Fruit fly (Drosophila melanogaster) whole organism, embryonic: ENCODE results near the gene UQCR-C1.

Experiments
- CG11504 ChIP-seq: fragments of 200-800 bp; sonication (Bioruptor generic); optimal IDR thresholded peaks from 3 replicates; lab custom pipeline; 2019; ENCODE audit warnings: missing biosample characterization, mild to moderate bottlenecking, missing genetic modification characterization, moderate library complexity
- CG12769 ChIP-seq: fragments of 200-800 bp; sonication (Bioruptor generic); optimal IDR thresholded peaks from 2 replicates; lab custom pipeline; 2019; ENCODE audit warnings: missing biosample characterization, mild to moderate bottlenecking, missing genetic modification characterization, moderate library complexity
- CG13424 ChIP-seq: fragments of 200-800 bp; sonication (Bioruptor generic); optimal IDR thresholded peaks from 2 replicates; lab custom pipeline; 2019; ENCODE audit warnings: missing biosample characterization, mild to moderate bottlenecking, missing genetic modification characterization, moderate library complexity
- CG14965 ChIP-seq: fragments of 200-800 bp; sonication (Bioruptor generic); optimal IDR thresholded peaks from 2 replicates; lab custom pipeline; 2016; ENCODE audit warnings: missing biosample characterization, missing genetic modification characterization, borderline replicate concordance
- CG15514 ChIP-seq: fragments of 200-800 bp; sonication (Bioruptor generic); optimal IDR thresholded peaks from 3 replicates; lab custom pipeline; 2017; ENCODE audit warnings: missing biosample characterization, missing genetic modification characterization, mild to moderate bottlenecking, moderate library complexity, missing genetic modification reagents
- CG15601 ChIP-seq: fragments of 200-800 bp; sonication (Bioruptor generic); optimal IDR thresholded peaks from 3 replicates; lab custom pipeline; 2019; ENCODE audit warnings: missing biosample characterization, mild to moderate bottlenecking, missing genetic modification characterization, moderate library complexity
- CG1792 ChIP-seq: fragments of 200-800 bp; sonication (Bioruptor generic); optimal IDR thresholded peaks from 2 replicates; lab custom pipeline; 2016; ENCODE audit warnings: missing biosample characterization, missing genetic modification characterization
- CG18011 ChIP-seq: fragments of 200-800 bp; sonication (Bioruptor generic); optimal IDR thresholded peaks from 2 replicates; lab custom pipeline; 2017; ENCODE audit warnings: missing biosample characterization, missing genetic modification characterization, mild to moderate bottlenecking, moderate library complexity, missing genotype
- CG2120 ChIP-seq: fragments of 200-800 bp; sonication (Bioruptor generic); optimal IDR thresholded peaks from 3 replicates; lab custom pipeline; 2016; ENCODE audit warnings: missing biosample characterization, missing genetic modification characterization
- CG2202 ChIP-seq: fragments of 200-800 bp; sonication (Bioruptor generic); optimal IDR thresholded peaks from 2 replicates; lab custom pipeline; 2018; ENCODE audit warnings: missing biosample characterization, mild to moderate bottlenecking, missing genetic modification characterization
- CG2678 ChIP-seq: fragments of 200-800 bp; sonication (Bioruptor generic); optimal IDR thresholded peaks from 3 replicates; lab custom pipeline; 2019; ENCODE audit warnings: missing biosample characterization, mild to moderate bottlenecking, missing genetic modification characterization, moderate library complexity
- CG32772 ChIP-seq: fragments of 200-800 bp; sonication (Bioruptor generic); IDR thresholded peaks from 2 replicates; pipeline ENCODE4 v1.3.6; 2022; ENCODE audit warnings: missing biosample characterization, missing genetic modification characterization
- CG7839 ChIP-seq: fragments of 200-800 bp; sonication (Bioruptor generic); optimal IDR thresholded peaks from 3 replicates; lab custom pipeline; 2018; ENCODE audit warnings: missing biosample characterization, mild to moderate bottlenecking, missing genetic modification characterization, moderate library complexity
- CG9932 ChIP-seq: fragments of 200-800 bp; sonication (Bioruptor generic); IDR thresholded peaks from 2 replicates; pipeline ENCODE4 v1.3.6; 2022; ENCODE audit warnings: missing biosample characterization, missing genetic modification characterization
- CoRest ChIP-seq: fragments of 200-800 bp; sonication (Bioruptor generic); optimal IDR thresholded peaks from 3 replicates; lab custom pipeline; 2018; ENCODE audit warnings: missing biosample characterization, mild to moderate bottlenecking, missing genetic modification characterization, moderate library complexity
- D19B ChIP-seq: fragments of 200-800 bp; sonication (Bioruptor generic); optimal IDR thresholded peaks from 2 replicates; lab custom pipeline; 2017; ENCODE audit warnings: missing biosample characterization, mild to moderate bottlenecking, missing genetic modification characterization
- Dp ChIP-seq: fragments of 200-800 bp; sonication (Bioruptor generic); optimal IDR thresholded peaks from 2 replicates; lab custom pipeline; 2018; ENCODE audit warnings: missing biosample characterization, mild to moderate bottlenecking, missing genetic modification characterization, moderate library complexity
- ERR ChIP-seq: fragments of 200-800 bp; sonication (Bioruptor generic); optimal IDR thresholded peaks from 2 replicates; lab custom pipeline; 2016; ENCODE audit warnings: missing biosample characterization, missing genetic modification characterization
- Fer1 ChIP-seq: fragments of 200-800 bp; sonication (Bioruptor generic); optimal IDR thresholded peaks from 2 replicates; lab custom pipeline; 2017; ENCODE audit warnings: missing biosample characterization, mild to moderate bottlenecking, missing genetic modification characterization
- HHEX ChIP-seq: fragments of 200-800 bp; sonication (Bioruptor generic); optimal IDR thresholded peaks from 3 replicates; lab custom pipeline; 2017; ENCODE audit warnings: missing biosample characterization, mild to moderate bottlenecking, missing genetic modification characterization, missing genetic modification reagents
- Hand ChIP-seq: fragments of 200-800 bp; sonication (Bioruptor generic); optimal IDR thresholded peaks from 2 replicates; lab custom pipeline; 2017; ENCODE audit warnings: mild to moderate bottlenecking, missing biosample characterization, missing genetic modification reagents, missing genetic modification characterization
- Hmr ChIP-seq: fragments of 200-800 bp; sonication (Bioruptor generic); optimal IDR thresholded peaks from 3 replicates; lab custom pipeline; 2017; ENCODE audit warnings: mild to moderate bottlenecking, missing biosample characterization, missing genetic modification reagents, missing genetic modification characterization
- Hr51 ChIP-seq, 2 experiments: fragments of 200-800 bp; sonication (Bioruptor generic); optimal IDR thresholded peaks; 2 replicates in 1 of 2; 3 replicates in 1 of 2; lab custom pipeline; 2016 to 2018; ENCODE audit warnings: missing biosample characterization in 2 of 2, missing genetic modification characterization in 2 of 2, mild to moderate bottlenecking in 1 of 2, moderate library complexity in 1 of 2
- Kr ChIP-seq: fragments of 200-800 bp; sonication (Bioruptor generic); optimal IDR thresholded peaks from 2 replicates; lab custom pipeline; 2017; ENCODE audit warnings: missing biosample characterization, mild to moderate bottlenecking, missing genetic modification characterization
- Max ChIP-seq: fragments of 200-800 bp; sonication (Bioruptor generic); optimal IDR thresholded peaks from 2 replicates; lab custom pipeline; 2016; ENCODE audit warnings: missing biosample characterization, mild to moderate bottlenecking, missing genetic modification characterization
- NC2α ChIP-seq: fragments of 200-800 bp; sonication (Bioruptor generic); optimal IDR thresholded peaks from 2 replicates; lab custom pipeline; 2016; ENCODE audit warnings: missing biosample characterization, missing genetic modification characterization
- NK7.1 ChIP-seq: fragments of 200-800 bp; sonication (Bioruptor generic); optimal IDR thresholded peaks from 3 replicates; lab custom pipeline; 2016; ENCODE audit warnings: missing biosample characterization, missing genetic modification characterization
- Rfx ChIP-seq: fragments of 200-800 bp; sonication (Bioruptor generic); IDR thresholded peaks from 2 replicates; pipeline ENCODE4 v1.3.6; 2022; ENCODE audit warnings: missing biosample characterization, missing genetic modification characterization
- ab ChIP-seq: fragments of 200-800 bp; sonication (Bioruptor generic); optimal IDR thresholded peaks from 2 replicates; lab custom pipeline; 2016; ENCODE audit warnings: missing biosample characterization, missing genetic modification characterization
- ac ChIP-seq: fragments of 200-800 bp; sonication (Bioruptor generic); optimal IDR thresholded peaks from 3 replicates; lab custom pipeline; 2017; ENCODE audit warnings: missing biosample characterization, mild to moderate bottlenecking, missing genetic modification characterization
- cas ChIP-seq: fragments of 200-800 bp; sonication (Bioruptor generic); IDR thresholded peaks from 2 replicates; pipeline ENCODE4 v1.3.6; 2022; ENCODE audit warnings: missing biosample characterization, missing genetic modification characterization
- chinmo ChIP-seq: fragments of 200-800 bp; sonication (Bioruptor generic); IDR thresholded peaks from 4 replicates; pipeline ENCODE4 v1.3.6; 2022; ENCODE audit warnings: missing biosample characterization, missing genetic modification characterization; ENCODE audit not compliant: partially characterized antibody
- chm ChIP-seq: fragments of 200-800 bp; sonication (Bioruptor generic); IDR thresholded peaks from 2 replicates; pipeline ENCODE4 v1.3.6; 2022; ENCODE audit warnings: missing biosample characterization, missing genetic modification characterization
- dmrt99B ChIP-seq: fragments of 200-800 bp; sonication (Bioruptor generic); optimal IDR thresholded peaks from 2 replicates; lab custom pipeline; 2018; ENCODE audit warnings: missing biosample characterization, mild to moderate bottlenecking, missing genetic modification characterization, moderate library complexity
- dysf ChIP-seq: fragments of 200-800 bp; sonication (Bioruptor generic); IDR thresholded peaks from 3 replicates; pipeline ENCODE4 v1.3.6; 2022; ENCODE audit warnings: missing biosample characterization, missing genetic modification characterization
- grau ChIP-seq: fragments of 200-800 bp; optimal IDR thresholded peaks from 3 replicates; lab custom pipeline; 2019; ENCODE audit warnings: missing biosample characterization, mild to moderate bottlenecking, missing genetic modification characterization, moderate library complexity
- hkb ChIP-seq, 2 experiments: fragments of 200-800 bp in 1 of 2; fragments of >200 bp in 1 of 2; sonication (Bioruptor generic) in 1 of 2; IDR thresholded peaks in 1 of 2; optimal IDR thresholded peaks in 1 of 2; 2 replicates each; pipeline versions ENCODE4 v1.3.6 to Lab custom; 2017 to 2022; ENCODE audit warnings: missing biosample characterization in 1 of 2, missing genetic modification characterization in 1 of 2
- jigr1 ChIP-seq: fragments of 200-800 bp; sonication (Bioruptor generic); IDR thresholded peaks from 3 replicates; pipeline ENCODE4 v1.3.6; 2022; ENCODE audit warnings: missing biosample characterization, missing genetic modification characterization
- lab ChIP-seq: fragments of 200-800 bp; sonication (Bioruptor generic); optimal IDR thresholded peaks from 3 replicates; lab custom pipeline; 2017; ENCODE audit warnings: missing biosample characterization, missing genetic modification characterization, mild to moderate bottlenecking, moderate library complexity, missing genetic modification reagents
- luna ChIP-seq: fragments of 200-800 bp; sonication (Bioruptor generic); optimal IDR thresholded peaks from 2 replicates; lab custom pipeline; 2016; ENCODE audit warnings: missing biosample characterization, missing genetic modification characterization
- mam ChIP-seq: fragments of 200-800 bp; sonication (Bioruptor generic); optimal IDR thresholded peaks from 3 replicates; lab custom pipeline; 2016; ENCODE audit warnings: missing biosample characterization, missing genetic modification characterization
- nmo ChIP-seq: fragments of 200-800 bp; sonication (Bioruptor generic); optimal IDR thresholded peaks from 2 replicates; lab custom pipeline; 2018; ENCODE audit warnings: missing biosample characterization, mild to moderate bottlenecking, missing genetic modification characterization, moderate library complexity
- otp ChIP-seq: fragments of 200-800 bp; sonication (Bioruptor generic); IDR thresholded peaks from 3 replicates; pipeline ENCODE4, ENCODE4 v1.3.6; 2022; ENCODE audit warnings: missing biosample characterization, missing genetic modification characterization
- peb ChIP-seq: fragments of 200-800 bp; sonication (Bioruptor generic); IDR thresholded peaks from 2 replicates; pipeline ENCODE4 v1.3.6; 2022; ENCODE audit warnings: missing biosample characterization, missing genetic modification characterization
- pfk ChIP-seq: fragments of 200-800 bp; sonication (Bioruptor generic); optimal IDR thresholded peaks from 2 replicates; lab custom pipeline; 2018; ENCODE audit warnings: missing biosample characterization, mild to moderate bottlenecking, missing genetic modification characterization, moderate library complexity
- row ChIP-seq: fragments of 200-800 bp; sonication (Bioruptor generic); IDR thresholded peaks from 3 replicates; pipeline ENCODE4 v1.3.6; 2022; ENCODE audit warnings: missing biosample characterization, missing genetic modification characterization
- scrt ChIP-seq: fragments of 200-800 bp; sonication (Bioruptor generic); optimal IDR thresholded peaks from 2 replicates; lab custom pipeline; 2018; ENCODE audit warnings: missing biosample characterization, mild to moderate bottlenecking, missing genetic modification characterization, moderate library complexity
- sens ChIP-seq: fragments of 200-800 bp; sonication (Bioruptor generic); peaks from one replicate; lab custom pipeline; 2016; ENCODE audit warnings: missing biosample characterization, missing genetic modification characterization
- usp ChIP-seq: fragments of >200 bp; optimal IDR thresholded peaks from 2 replicates; lab custom pipeline; 2017; ENCODE audit warnings: missing biosample characterization, missing genetic modification characterization
- zen ChIP-seq: fragments of 200-800 bp; sonication (Bioruptor generic); optimal IDR thresholded peaks from 3 replicates; lab custom pipeline; 2018; ENCODE audit warnings: missing biosample characterization, mild to moderate bottlenecking, missing genetic modification characterization, moderate library complexity

The UQCR-C1 gene

DNA sequence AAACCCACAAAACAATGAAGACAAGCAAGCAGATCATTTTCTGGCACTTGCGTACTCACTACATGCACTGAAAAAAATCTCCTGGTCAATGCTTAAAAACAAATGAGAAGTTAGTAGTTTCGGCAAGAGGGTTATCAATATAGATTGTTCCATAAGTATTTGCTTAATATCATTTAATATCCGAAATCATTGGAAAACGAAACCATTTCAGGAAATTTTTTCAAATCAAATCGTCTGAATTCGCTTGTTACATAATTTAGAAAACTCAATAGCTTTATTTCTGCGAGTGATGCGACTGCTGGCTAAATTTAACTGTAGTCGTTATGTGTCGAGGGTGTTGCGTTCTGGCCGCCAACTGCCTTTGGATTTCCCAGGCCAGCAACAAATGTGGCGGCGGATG, 11.9 kb upstream of the UQCR-C1 start (continued):
- TF ChIP-seq Kr (GFP tag; lab: Kevin White, UChicago) (no peak), HHEX (no peak), nmo (GFP tag; lab: Kevin White, UChicago) (no peak), Hand (GFP tag; lab: Kevin White, UChicago) (peak; percentile 17), pfk (GFP tag; lab: Kevin White, UChicago) (no peak), usp (GFP tag; lab: Kevin White, UChicago) (no peak), peb (GFP tag; lab: Robert Waterston, UW) (no peak), mam (no peak), CoRest (no peak), row (peak; percentile 42; the same call in 2 of the 3 replicates), Hr51 (GFP tag; optimal IDR thresholded peaks at IDR 0.05; lab: Kevin White, UChicago) (peak in 1 of 2 experiments; percentile 25), Max (GFP tag; lab: Kevin White, UChicago) (no peak), grau (tag; lab: Kevin White, UChicago) (peak; percentile 25), jigr1 (GFP tag; lab: Robert Waterston, UW) (no peak), D19B (GFP tag; lab: Kevin White, UChicago) (peak; percentile 7), sens (GFP tag; lab: Kevin White, UChicago) (peak; percentile 63), CG13424 (tag; lab: Kevin White, UChicago) (peak; percentile 20), cas (GFP tag; lab: Robert Waterston, UW) (no peak), NK7.1 (no peak), ac (GFP tag; lab: Kevin White, UChicago) (no peak), zen (no peak), Rfx (GFP tag; lab: Robert Waterston, UW) (0 out of 2 replicates have a peak, but pooled peaks have one; percentile 23), chm (GFP tag; lab: Robert Waterston, UW) (no peak), CG2678 (tag; lab: Kevin White, UChicago) (peak; percentile 54), ab (GFP tag; lab: Kevin White, UChicago) (no peak), CG32772 (GFP tag; lab: Robert Waterston, UW) (no peak), Fer1 (GFP tag; lab: Kevin White, UChicago) (peak; percentile 38), Dp (no peak), NC2α (GFP tag; lab: Kevin White, UChicago) (no peak), hkb (optimal IDR thresholded peaks at IDR 0.05; lab: Kevin White, UChicago) (no peak), hkb (GFP tag; IDR thresholded peaks at IDR 0.05; lab: Robert Waterston, UW) (0 out of 2 replicates have a peak, but pooled peaks have one; percentile 8), CG11504 (tag; lab: Kevin White, UChicago) (peak; percentile 49), CG7839 (tag; lab: Kevin White, UChicago) (peak; percentile 27), CG2202 (no peak), CG15601 (tag; lab: Kevin White, UChicago) (no peak), CG15514 (GFP tag; lab: Kevin White, UChicago) (peak; percentile 17), dysf (GFP tag; lab: Robert Waterston, UW) (peak; percentile 29; the same call in 2 of the 3 replicates), lab (GFP tag; lab: Kevin White, UChicago) (peak; percentile 59), CG14965 (GFP tag; lab: Kevin White, UChicago) (no peak), luna (GFP tag; lab: Kevin White, UChicago) (no peak), Hmr (GFP tag; lab: Kevin White, UChicago) (peak; percentile 50), chinmo (GFP tag; lab: Robert Waterston, UW) (no peak), otp (GFP tag; lab: Robert Waterston, UW) (no peak), CG9932 (GFP tag; lab: Robert Waterston, UW) (no peak), CG12769 (tag; lab: Kevin White, UChicago) (peak; percentile 4), CG1792 (GFP tag; lab: Kevin White, UChicago) (no peak), scrt (GFP tag; lab: Kevin White, UChicago) (peak; percentile 42), dmrt99B (tag; lab: Kevin White, UChicago) (peak; percentile 36), ERR (GFP tag; lab: Kevin White, UChicago) (no peak), CG2120 (GFP tag; lab: Kevin White, UChicago) (peak; percentile 45), CG18011 (GFP tag; lab: Kevin White, UChicago) (no peak)
